Worm (Caenorhabditis elegans) whole organism, L3 larva: ENCODE results near the gene C54E10.7.

Experiments used
- ama-1 ChIP-seq: fragments of 150-350 bp; optimal IDR thresholded peaks from 2 replicates; lab custom pipeline; 2018
- ceh-82 ChIP-seq: fragments of 150-350 bp; optimal IDR thresholded peaks from 2 replicates; lab custom pipeline; 2014; ENCODE audit warnings: missing biosample characterization, missing genetic modification characterization
- ceh-9 ChIP-seq: sonication (generic microtip); optimal IDR thresholded peaks from 2 replicates; lab custom pipeline; 2018; ENCODE audit warnings: missing biosample characterization, missing genetic modification characterization
- jun-1 ChIP-seq: fragments of 150-350 bp; optimal IDR thresholded peaks from 2 replicates; lab custom pipeline; 2014; ENCODE audit warnings: missing biosample characterization, missing genetic modification reagents, missing genetic modification characterization
- nhr-11 ChIP-seq: fragments of 150-350 bp; optimal IDR thresholded peaks from 2 replicates; lab custom pipeline; 2014; ENCODE audit warnings: missing biosample characterization, missing genetic modification characterization
- nhr-25 ChIP-seq: sonication (generic microtip); optimal IDR thresholded peaks from 2 replicates; lab custom pipeline; 2017; ENCODE audit warnings: missing biosample characterization, missing genetic modification characterization
- nhr-77 ChIP-seq: fragments of 150-350 bp; optimal IDR thresholded peaks from 2 replicates; lab custom pipeline; 2014; ENCODE audit warnings: missing biosample characterization, missing genetic modification characterization
- skn-1 ChIP-seq: fragments of 150-350 bp; optimal IDR thresholded peaks from 2 replicates; lab custom pipeline; 2014; ENCODE audit warnings: missing biosample characterization, missing genetic modification characterization
- snpc-4 ChIP-seq: fragments of 150-350 bp; optimal IDR thresholded peaks from 2 replicates; lab custom pipeline; 2014; ENCODE audit warnings: missing biosample characterization, missing genetic modification characterization
- unc-39 ChIP-seq: sonication (generic microtip); optimal IDR thresholded peaks from 4 replicates; lab custom pipeline; 2017; ENCODE audit warnings: missing biosample characterization, missing genetic modification characterization
- unc-62 ChIP-seq: fragments of 150-350 bp; sonication (generic microtip); optimal IDR thresholded peaks from 4 replicates; lab custom pipeline; 2014; ENCODE audit warnings: missing biosample characterization, missing genetic modification reagents, missing genetic modification characterization
- ztf-11 ChIP-seq: fragments of 150-350 bp; optimal IDR thresholded peaks from 2 replicates; lab custom pipeline; 2014; ENCODE audit warnings: missing biosample characterization, missing genetic modification characterization

DNA sequence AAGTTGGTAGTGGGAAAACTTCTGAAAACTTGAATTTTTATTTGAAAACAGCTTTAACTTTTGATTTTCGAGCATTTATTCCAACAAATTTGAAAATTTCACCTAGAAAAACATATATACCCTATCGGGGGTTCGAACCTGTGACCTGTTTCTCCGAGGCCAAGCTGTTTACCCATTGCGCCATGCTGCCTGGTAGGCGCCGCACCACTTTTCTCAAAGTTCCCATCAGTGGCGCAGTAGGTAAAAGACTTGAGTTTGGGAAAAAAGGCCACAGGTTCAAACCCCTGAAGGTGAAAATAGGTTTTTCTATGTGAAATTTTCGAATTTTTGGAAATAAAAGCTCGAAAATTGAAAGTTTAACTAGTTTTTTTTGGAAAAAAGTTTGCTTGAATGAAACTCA is 30.9 kb upstream of the C54E10.7 start:
- TF ChIP-seq snpc-4 (tag; lab: Kevin White, UChicago) (no peak), unc-39 (tag; lab: Kevin White, UChicago) (no peak), ceh-82 (tag; lab: Kevin White, UChicago) (no peak), nhr-11 (tag; lab: Kevin White, UChicago) (no peak), ama-1 (lab: Kevin White, UChicago) (no peak), jun-1 (tag; lab: Kevin White, UChicago) (no peak), unc-62 (GFP tag; lab: Kevin White, UChicago) (no peak), ztf-11 (tag; lab: Kevin White, UChicago) (no peak), skn-1 (tag; lab: Kevin White, UChicago) (no peak), nhr-77 (tag; lab: Kevin White, UChicago) (no peak), ceh-9 (no peak), nhr-25 (tag; lab: Kevin White, UChicago) (no peak)
